Fruit fly (Drosophila melanogaster) Kc167 (cell line): Measurements from ENCODE around the gene CG9377.

Source experiments
- Myc ChIP-seq: fragments of >200 bp; optimal IDR thresholded peaks from 2 replicates; lab custom pipeline; 2017; ENCODE audit warnings: missing external identifiers
- Sin3A ChIP-seq: fragments of >200 bp; optimal IDR thresholded peaks from 2 replicates; lab custom pipeline; 2018; ENCODE audit warnings: missing external identifiers
- h ChIP-seq: fragments of >200 bp; optimal IDR thresholded peaks from 3 replicates; lab custom pipeline; 2018; ENCODE audit warnings: missing external identifiers
- insv ChIP-seq: fragments of >200 bp; optimal IDR thresholded peaks from 3 replicates; lab custom pipeline; 2018; ENCODE audit warnings: missing external identifiers
- psq ChIP-seq: fragments of >200 bp; optimal IDR thresholded peaks from 2 replicates; lab custom pipeline; 2017; ENCODE audit warnings: missing external identifiers
- ttk ChIP-seq: sonication (Bioruptor generic); optimal IDR thresholded peaks from 2 replicates; lab custom pipeline; 2017; ENCODE audit warnings: missing external identifiers

Gene CG9377

DNA sequence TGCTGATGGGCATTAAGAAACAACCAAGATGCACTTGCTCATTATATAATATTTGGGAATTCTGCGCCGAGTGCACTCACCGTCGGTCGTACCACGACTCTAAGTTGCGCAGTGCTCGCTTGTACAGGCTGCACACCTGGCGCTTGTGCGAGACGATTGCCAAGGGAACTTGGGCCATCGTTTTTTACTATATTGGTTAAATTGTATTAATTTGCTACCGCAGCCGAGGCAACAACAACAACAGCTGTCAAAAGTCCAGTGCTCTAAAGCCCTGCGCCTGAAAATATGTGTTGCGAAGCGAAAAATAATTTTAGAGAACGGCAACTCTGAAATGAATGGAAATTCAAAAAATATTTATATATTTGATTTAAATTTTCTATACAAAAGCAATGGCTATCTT lies 9.4 kb upstream of the CG9377 start, which contains the start of gene ND-B22:
TSS of gene ND-B22 (minus strand) at position 349 of the 400 bp plus-strand sequence.
- TF ChIP-seq Myc (lab: Kevin White, UChicago) (no peak), ttk (no peak), h (lab: Kevin White, UChicago) (no peak), psq (lab: Kevin White, UChicago) (no peak), Sin3A (no peak), insv (lab: Kevin White, UChicago) (no peak)

DNA sequence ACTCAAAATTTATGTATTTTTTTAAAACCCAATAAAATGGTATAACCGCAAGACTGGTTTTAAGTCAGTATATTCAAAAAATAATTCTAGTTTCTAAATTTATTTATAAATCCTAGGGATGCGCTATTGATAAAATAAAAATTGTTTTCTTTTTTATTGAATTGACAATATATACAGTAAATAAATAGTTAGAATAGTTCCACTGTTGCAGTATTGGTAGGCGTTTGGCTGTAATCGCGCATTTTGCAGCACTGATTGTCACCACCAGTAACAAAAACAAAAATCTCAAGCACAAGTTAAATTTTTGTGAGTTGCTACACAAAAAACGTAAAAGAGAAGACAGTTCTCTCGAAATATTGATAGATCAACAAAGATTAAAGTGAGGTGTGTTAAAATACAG lies 7.6 kb upstream of the CG9377 start, which contains the start of gene CG31855:
TSS of gene CG31855 (plus strand) at position 265 of the 400 bp plus-strand sequence.
- TF ChIP-seq Sin3A (no peak), h (lab: Kevin White, UChicago) (no peak), ttk (no peak), psq (lab: Kevin White, UChicago) (no peak), Myc (lab: Kevin White, UChicago) (no peak), insv (lab: Kevin White, UChicago) (no peak)

dm6 chr2L:13367378-13367777 lies 6.0 kb upstream of the CG9377 start, which contains the start of gene Tap42:
Gene Tap42 (plus strand): TSS chr2L:13367617.
- no peak for TF ChIP-seq h (lab: Kevin White, UChicago)
- no peak for TF ChIP-seq psq (lab: Kevin White, UChicago)
- no peak for TF ChIP-seq insv (lab: Kevin White, UChicago)
- TF ChIP-seq ttk, result no peak
- no peak for TF ChIP-seq Myc (lab: Kevin White, UChicago)
- no peak for TF ChIP-seq Sin3A

DNA sequence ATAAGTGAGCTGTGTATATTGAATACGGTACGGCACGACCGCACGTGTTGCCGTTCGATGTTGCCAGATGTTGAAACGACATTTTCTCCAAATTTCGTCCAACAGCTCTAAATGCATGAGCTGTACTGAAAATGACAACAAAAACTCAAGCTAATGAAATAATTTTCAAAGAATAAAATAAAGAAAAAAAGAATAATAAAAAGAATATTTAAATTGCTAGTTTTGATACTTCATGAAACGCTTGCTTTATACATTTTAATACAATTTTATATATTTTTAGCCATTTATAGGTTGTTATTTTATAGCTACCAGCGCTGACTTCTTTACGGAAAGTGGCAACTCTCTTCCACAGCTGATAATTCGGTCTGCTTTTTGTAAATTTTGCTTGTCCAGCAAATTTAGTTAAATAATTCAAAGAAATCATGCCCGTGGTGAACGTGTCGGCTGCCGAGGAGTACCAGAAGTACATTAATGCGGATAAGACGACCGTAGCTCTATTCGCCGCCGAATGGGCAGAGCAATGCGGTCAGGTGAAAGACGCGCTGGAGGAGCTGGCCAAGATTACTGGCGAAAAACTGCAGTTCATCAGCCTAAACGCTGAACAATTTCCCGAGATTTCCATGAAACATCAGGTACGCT lies 4.9 kb upstream of the CG9377 start, which contains the start of the genes Nnp-1 and Grx3:
TSS of gene Nnp-1 (minus strand) at position 81 of the 639 bp plus-strand sequence.
TSS of gene Grx3 (plus strand) at position 339 of the 639 bp plus-strand sequence.
- TF ChIP-seq Myc (lab: Kevin White, UChicago) (no peak), insv (lab: Kevin White, UChicago) (no peak), Sin3A (no peak), ttk (no peak), psq (lab: Kevin White, UChicago) (no peak), h (lab: Kevin White, UChicago) (no peak)

DNA sequence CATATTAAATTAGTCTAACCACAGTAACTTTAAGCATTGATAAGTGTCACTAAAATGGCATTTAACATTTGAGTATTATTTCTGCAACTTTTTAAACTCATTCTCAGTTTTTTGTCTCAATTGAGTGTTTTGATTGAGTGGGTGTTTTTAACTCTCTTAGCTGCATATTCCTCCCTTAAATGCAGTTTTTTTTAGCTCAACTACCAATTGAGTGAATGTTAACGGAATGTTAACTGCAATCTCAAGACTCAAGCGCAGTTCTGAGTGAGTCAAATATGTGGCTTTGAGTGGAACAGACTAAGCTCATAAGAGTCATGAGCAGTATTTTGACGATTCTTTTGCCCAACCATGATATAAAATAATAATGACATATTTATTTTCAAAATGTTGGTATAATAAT lies 1.6 kb upstream of the CG9377 start:
- TF ChIP-seq Sin3A (no peak), h (lab: Kevin White, UChicago) (no peak), Myc (lab: Kevin White, UChicago) (no peak), psq (lab: Kevin White, UChicago) (no peak), ttk (no peak), insv (lab: Kevin White, UChicago) (no peak)

dm6 chr2L:13354580-13355347 lies 6.6 kb downstream of the CG9377 start, which contains the start of gene CG9395:
Gene CG9395 (minus strand): TSS chr2L:13355073.
- TF ChIP-seq Sin3A (no peak), ttk (no peak), insv (lab: Kevin White, UChicago) (no peak)

- TF ChIP-seq ttk (no peak), Myc (lab: Kevin White, UChicago) (no peak), h (lab: Kevin White, UChicago) (no peak), insv (lab: Kevin White, UChicago) (no peak), psq (lab: Kevin White, UChicago) (no peak), Sin3A (no peak)
These were observed 12.0 kb downstream of the CG9377 start for dm6 chr2L:13349237-13349902.

DNA sequence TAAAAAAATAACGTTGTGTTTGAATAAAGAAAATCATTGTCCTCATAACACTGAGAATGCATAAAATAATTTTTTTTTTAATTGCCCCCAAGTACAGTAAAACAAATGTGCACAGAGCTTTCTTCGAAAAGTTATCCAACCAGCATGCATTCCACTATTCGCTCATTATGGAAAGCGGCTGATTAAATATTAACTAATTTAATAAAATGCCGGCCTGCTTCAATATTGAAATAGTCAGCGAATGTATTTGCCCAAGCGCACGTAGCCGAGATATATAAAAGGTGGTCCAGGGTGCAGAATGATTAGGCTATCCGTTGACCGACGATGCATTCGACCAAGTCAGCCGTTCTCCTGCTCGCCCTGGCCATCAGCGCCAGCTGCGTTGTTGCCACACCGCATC lies 13.9 kb downstream of the CG9377 start, which contains the start of gene CG16826:
TSS of gene CG16826 (plus strand) at position 301 of the 400 bp plus-strand sequence.
- no peak for TF ChIP-seq h (lab: Kevin White, UChicago)
- no peak for TF ChIP-seq psq (lab: Kevin White, UChicago)

DNA sequence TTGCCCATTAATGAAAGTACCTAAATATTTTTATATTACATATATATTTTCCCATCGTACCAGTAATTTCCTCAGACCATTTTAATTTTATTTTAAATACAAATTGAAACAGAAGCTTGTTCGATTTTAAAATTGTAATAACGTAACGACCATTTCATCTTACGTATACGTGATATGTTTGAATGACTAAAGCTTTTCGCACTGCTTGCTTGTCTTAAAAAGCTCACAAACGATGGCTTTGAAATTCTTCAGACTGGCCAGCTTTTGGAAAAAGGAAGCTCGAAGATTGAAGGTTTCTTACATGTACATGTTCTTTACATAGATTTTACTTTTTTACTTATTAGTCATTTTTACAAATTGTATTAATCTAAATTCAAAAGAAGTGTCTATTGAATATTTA lies 28.6 kb downstream of the CG9377 start:
- TF ChIP-seq h (lab: Kevin White, UChicago) (no peak), Myc (lab: Kevin White, UChicago) (no peak), Sin3A (no peak), insv (lab: Kevin White, UChicago) (no peak), psq (lab: Kevin White, UChicago) (no peak), ttk (no peak)

dm6 chr2L:13331868-13332544 lies 29.4 kb downstream of the CG9377 start:
- TF ChIP-seq insv (lab: Kevin White, UChicago) (no peak), ttk (no peak)

dm6 chr2L:13331021-13331420 lies 30.3 kb downstream of the CG9377 start, which contains the start of gene hbt:
Gene hbt (minus strand): TSS chr2L:13331121.
- TF ChIP-seq ttk (no peak), Myc (lab: Kevin White, UChicago) (no peak), insv (lab: Kevin White, UChicago) (no peak), psq (lab: Kevin White, UChicago) (no peak), h (lab: Kevin White, UChicago) (no peak), Sin3A (no peak)
